Fruit fly (Drosophila melanogaster): Measurements from ENCODE around the gene CG3402.
A peak's percentile ranks its signal among the peaks of the same experiment; 100 is the strongest.

CG3402 gene

dm6 chr3L:642865-643738, 9.6 kb downstream of the CG3402 start (continued):
- TF ChIP-seq CG4424 (GFP tag; optimal IDR thresholded peaks at IDR 0.05), result no peak
- no peak for TF ChIP-seq CG16779 (GFP tag; IDR thresholded peaks at IDR 0.05)
- no peak for TF ChIP-seq Asciz (GFP tag; optimal IDR thresholded peaks at IDR 0.05)
- no peak for TF ChIP-seq CG6272 (GFP tag; IDR thresholded peaks at IDR 0.05)
- peak; percentile 87 for TF ChIP-seq nau (GFP tag; optimal IDR thresholded peaks at IDR 0.05)
- no peak for TF ChIP-seq Dp (GFP tag; optimal IDR thresholded peaks at IDR 0.05)
- TF ChIP-seq HLHmδ (GFP tag; optimal IDR thresholded peaks at IDR 0.05), result peak; percentile 42
- 0 out of 2 replicates have a peak, but pooled peaks have one; percentile 7 for TF ChIP-seq cas (GFP tag; IDR thresholded peaks at IDR 0.05)
- TF ChIP-seq Scr (GFP tag; IDR thresholded peaks at IDR 0.05; ENCODE audit: partially characterized antibody), result no peak
- TF ChIP-seq Hmr (GFP tag; optimal IDR thresholded peaks at IDR 0.05), result peak; percentile 17
- TF ChIP-seq CG9797 (GFP tag; optimal IDR thresholded peaks at IDR 0.05), result no peak
- no peak for TF ChIP-seq CG6683 (GFP tag; optimal IDR thresholded peaks at IDR 0.05)
- TF ChIP-seq CG43689 (GFP tag; IDR thresholded peaks at IDR 0.05), result no peak
- peak; percentile 5; the same call in 1 of the 2 replicates for TF ChIP-seq NFAT (GFP tag; IDR thresholded peaks at IDR 0.05)
- TF ChIP-seq phol (tag; optimal IDR thresholded peaks at IDR 0.05), result no peak
- TF ChIP-seq CG30431 (GFP tag; optimal IDR thresholded peaks at IDR 0.05), result no peak
- peak; percentile 82 for TF ChIP-seq sug (tag; optimal IDR thresholded peaks at IDR 0.05)
- peak; percentile 31 for TF ChIP-seq CG15514 (GFP tag; optimal IDR thresholded peaks at IDR 0.05)
- TF ChIP-seq CG18011 (GFP tag; optimal IDR thresholded peaks at IDR 0.05), result no peak
- peak; percentile 40 for TF ChIP-seq CG4328 (GFP tag; optimal IDR thresholded peaks at IDR 0.05)
- peak; percentile 26 for TF ChIP-seq ATbp (GFP tag; optimal IDR thresholded peaks at IDR 0.05)
- no peak for TF ChIP-seq D19B (GFP tag; optimal IDR thresholded peaks at IDR 0.05)
- TF ChIP-seq Mad (GFP tag; optimal IDR thresholded peaks at IDR 0.05), result peak; percentile 31
- no peak for TF ChIP-seq Hr3 (GFP tag; optimal IDR thresholded peaks at IDR 0.05)
- TF ChIP-seq sqz (GFP tag; optimal IDR thresholded peaks at IDR 0.05), result peak; percentile 34
- TF ChIP-seq CG14014 (GFP tag; IDR thresholded peaks at IDR 0.05), result peak; percentile 13; the same call in 1 of the 2 replicates
- TF ChIP-seq hkb (optimal IDR thresholded peaks at IDR 0.05), result no peak
- TF ChIP-seq hkb (GFP tag; IDR thresholded peaks at IDR 0.05), result 0 out of 2 replicates have a peak, but pooled peaks have one; percentile 24
- TF ChIP-seq caup (GFP tag; optimal IDR thresholded peaks at IDR 0.05; ENCODE audit: severe bottlenecking), result peak; percentile 14
- peak; percentile 75 for TF ChIP-seq exex (tag; optimal IDR thresholded peaks at IDR 0.05)
- TF ChIP-seq tin (GFP tag; optimal IDR thresholded peaks at IDR 0.05), result no peak
- TF ChIP-seq CkIIα-i1 (GFP tag; IDR thresholded peaks at IDR 0.05), result no peak
- TF ChIP-seq Dll (GFP tag; IDR thresholded peaks at IDR 0.05; ENCODE audit: partially characterized antibody), result no peak
- TF ChIP-seq E2f2 (GFP tag; IDR thresholded peaks at IDR 0.05), result 0 out of 2 replicates have a peak, but pooled peaks have one; percentile 33
- TF ChIP-seq CG1647 (GFP tag; optimal IDR thresholded peaks at IDR 0.05), result peak; percentile 16
- no peak for TF ChIP-seq dmrt99B (tag; optimal IDR thresholded peaks at IDR 0.05)
- no peak for TF ChIP-seq CG7928 (GFP tag; optimal IDR thresholded peaks at IDR 0.05)
- no peak for TF ChIP-seq cad (GFP tag; optimal IDR thresholded peaks at IDR 0.05)
- no peak for TF ChIP-seq CG8089 (GFP tag; optimal IDR thresholded peaks at IDR 0.05)
- TF ChIP-seq peb (GFP tag; IDR thresholded peaks at IDR 0.05), result 0 out of 2 replicates have a peak, but pooled peaks have one; percentile 4
- TF ChIP-seq ERR (GFP tag; optimal IDR thresholded peaks at IDR 0.05), result no peak
- TF ChIP-seq Ets97D (GFP tag; optimal IDR thresholded peaks at IDR 0.05), result no peak
- no peak for TF ChIP-seq lov (optimal IDR thresholded peaks at IDR 0.05)
- peak; percentile 40; the same call in 1 of the 3 replicates for TF ChIP-seq lov (GFP tag; IDR thresholded peaks at IDR 0.05)
- peak; percentile 51 for TF ChIP-seq BtbVII (GFP tag; optimal IDR thresholded peaks at IDR 0.05)
- TF ChIP-seq CG15479 (GFP tag; optimal IDR thresholded peaks at IDR 0.05), result no peak
- no peak for TF ChIP-seq CG7357 (GFP tag; IDR thresholded peaks at IDR 0.05)
- TF ChIP-seq Lpt (GFP tag; optimal IDR thresholded peaks at IDR 0.05), result no peak
- TF ChIP-seq hb (GFP tag; IDR thresholded peaks at IDR 0.05; ENCODE audit: partially characterized antibody), result no peak

All from whole organism, embryonic.